Fruit fly (Drosophila melanogaster): ENCODE results near the gene Sry-beta.

The Sry-beta gene

dm6 chr3R:30014977-30015514 lies 24.5 kb upstream of the Sry-beta start, which contains the start of gene CG7920 (continued):
- TF ChIP-seq lmd (GFP tag; IDR thresholded peaks at IDR 0.05) (no peak), Dbx (GFP tag; IDR thresholded peaks at IDR 0.05) (no peak), CG8290 (GFP tag; optimal IDR thresholded peaks at IDR 0.05) (peak; percentile 2), CG8290 (tag; optimal IDR thresholded peaks at IDR 0.05) (peak in 1 of 2 experiments; percentile 46), CG1792 (GFP tag; optimal IDR thresholded peaks at IDR 0.05) (no peak), kni (GFP tag; optimal IDR thresholded peaks at IDR 0.05) (no peak), Nf-YC (tag; optimal IDR thresholded peaks at IDR 0.05) (peak; percentile 41), CG10462 (GFP tag; optimal IDR thresholded peaks at IDR 0.05) (no peak), CG7928 (GFP tag; optimal IDR thresholded peaks at IDR 0.05) (no peak), Atf-2 (GFP tag; optimal IDR thresholded peaks at IDR 0.05) (no peak), CG12219 (GFP tag; optimal IDR thresholded peaks at IDR 0.05) (no peak), odd (GFP tag; optimal IDR thresholded peaks at IDR 0.05) (peak; percentile 37), stwl (tag; optimal IDR thresholded peaks at IDR 0.05) (peak; percentile 44), Scr (GFP tag; IDR thresholded peaks at IDR 0.05; ENCODE audit: partially characterized antibody) (peak; percentile 85), CG3726 (GFP tag; IDR thresholded peaks at IDR 0.05) (0 out of 3 replicates have a peak, but pooled peaks have one; percentile 6), unc-4 (GFP tag; IDR thresholded peaks at IDR 0.05; ENCODE audit: partially characterized antibody) (peak; percentile 83), CG13424 (tag; optimal IDR thresholded peaks at IDR 0.05) (no peak), CG14965 (GFP tag; optimal IDR thresholded peaks at IDR 0.05; ENCODE audit: borderline replicate concordance) (no peak), so (GFP tag; IDR thresholded peaks at IDR 0.05) (no peak), Camta (GFP tag; optimal IDR thresholded peaks at IDR 0.05) (no peak), tll (GFP tag; optimal IDR thresholded peaks at IDR 0.05) (no peak), CG11695 (GFP tag; IDR thresholded peaks at IDR 0.05) (no peak), toy (GFP tag; IDR thresholded peaks at IDR 0.05) (no peak), CG9215 (GFP tag; IDR thresholded peaks at IDR 0.05) (no peak), Bteb2 (GFP tag; optimal IDR thresholded peaks at IDR 0.05) (peak; percentile 29), vvl (GFP tag; IDR thresholded peaks at IDR 0.05) (no peak; the same call in 1 of the 2 replicates), D19B (GFP tag; optimal IDR thresholded peaks at IDR 0.05) (no peak), CG2116 (GFP tag; optimal IDR thresholded peaks at IDR 0.05) (peak; percentile 75), nom (GFP tag; optimal IDR thresholded peaks at IDR 0.05) (peak; percentile 77), CG18619 (GFP tag; optimal IDR thresholded peaks at IDR 0.05) (no peak), CG13624 (GFP tag; optimal IDR thresholded peaks at IDR 0.05) (peak; percentile 79), Jarid2 (GFP tag; optimal IDR thresholded peaks at IDR 0.05) (peak; percentile 83), az2 (GFP tag; optimal IDR thresholded peaks at IDR 0.05) (no peak), org-1 (GFP tag; optimal IDR thresholded peaks at IDR 0.05) (no peak), CG6654 (GFP tag; optimal IDR thresholded peaks at IDR 0.05) (no peak), tgo (GFP tag; IDR thresholded peaks at IDR 0.05) (no peak), MTF-1 (GFP tag; optimal IDR thresholded peaks at IDR 0.05; ENCODE audit: borderline replicate concordance) (no peak), CG1529 (GFP tag; optimal IDR thresholded peaks at IDR 0.05) (no peak), Drgx (GFP tag; IDR thresholded peaks at IDR 0.05) (peak; percentile 50; the same call in 1 of the 2 replicates), CG8478 (optimal IDR thresholded peaks at IDR 0.05) (no peak), CG6813 (GFP tag; optimal IDR thresholded peaks at IDR 0.05) (no peak), Sin3A (optimal IDR thresholded peaks at IDR 0.05) (peak; percentile 71), hbn (GFP tag; IDR thresholded peaks at IDR 0.05; ENCODE audit: partially characterized antibody) (peak; percentile 54; the same call in 1 of the 2 replicates), E2f1 (GFP tag; IDR thresholded peaks at IDR 0.05) (peak; percentile 6; the same call in 1 of the 2 replicates), CG11398 (GFP tag; optimal IDR thresholded peaks at IDR 0.05) (no peak), Sry-δ (GFP tag; optimal IDR thresholded peaks at IDR 0.05) (peak; percentile 74), sc (optimal IDR thresholded peaks at IDR 0.05) (no peak), sc (GFP tag; optimal IDR thresholded peaks at IDR 0.05) (no peak), Max (GFP tag; optimal IDR thresholded peaks at IDR 0.05) (no peak), Antp (GFP tag; optimal IDR thresholded peaks at IDR 0.05) (no peak), CG10147 (GFP tag; optimal IDR thresholded peaks at IDR 0.05) (peak; percentile 43), mam (GFP tag; optimal IDR thresholded peaks at IDR 0.05) (no peak)

Measured in whole organism, embryonic.